Worm (Caenorhabditis elegans) whole organism, L4 larva: ENCODE data around the gene K01A11.3.

Source experiments
- F10B5.3 ChIP-seq: sonication (generic microtip); optimal IDR thresholded peaks from 2 replicates; lab custom pipeline; 2016; ENCODE audit warnings: mild to moderate bottlenecking, missing genetic modification characterization, missing compliant biosample characterization
- F44E2.7 ChIP-seq: fragments of 200-800 bp; sonication (Bioruptor generic); IDR thresholded peaks from 2 replicates; pipeline ENCODE4 v2.1.2; 2022; ENCODE audit warnings: missing genetic modification characterization, missing compliant biosample characterization
- F49E8.2 ChIP-seq: sonication (generic microtip); optimal IDR thresholded peaks from 2 replicates; lab custom pipeline; 2016; ENCODE audit warnings: missing compliant biosample characterization, mild to moderate bottlenecking, missing genetic modification characterization, borderline replicate concordance
- R02D3.7 ChIP-seq: fragments of 150-350 bp; sonication (generic microtip); optimal IDR thresholded peaks from 3 replicates; lab custom pipeline; 2014; ENCODE audit warnings: missing biosample characterization, missing genetic modification characterization
- Y105C5A.15 ChIP-seq: fragments of 200-800 bp; sonication (Bioruptor generic); IDR thresholded peaks from 2 replicates; pipeline ENCODE4 v1.3.6; 2022; ENCODE audit warnings: missing genetic modification characterization, missing compliant biosample characterization
- aha-1 ChIP-seq: fragments of 150-350 bp; peaks from one replicate; lab custom pipeline; 2014; ENCODE audit warnings: missing biosample characterization, missing genetic modification characterization
- attf-4 ChIP-seq: sonication (generic microtip); optimal IDR thresholded peaks from 3 replicates; lab custom pipeline; 2017; ENCODE audit warnings: missing biosample characterization, missing genetic modification characterization
- ceh-20 ChIP-seq: fragments of 200-800 bp; sonication (Bioruptor generic); IDR thresholded peaks from 2 replicates; pipeline ENCODE4 v1.3.6; 2022; ENCODE audit warnings: missing genetic modification reagents, missing genetic modification characterization, missing compliant biosample characterization
- ceh-32 ChIP-seq: sonication (generic microtip); optimal IDR thresholded peaks from 2 replicates; lab custom pipeline; 2016; ENCODE audit warnings: mild to moderate bottlenecking, missing genetic modification characterization, missing compliant biosample characterization; ENCODE audit not compliant: poor library complexity
- ceh-44 ChIP-seq: fragments of 200-800 bp; sonication (Bioruptor generic); IDR thresholded peaks from 2 replicates; pipeline ENCODE4 v1.3.6; 2022; ENCODE audit warnings: missing genetic modification reagents, missing genetic modification characterization, missing compliant biosample characterization
- ceh-82 ChIP-seq: sonication (generic microtip); optimal IDR thresholded peaks from 2 replicates; lab custom pipeline; 2017; ENCODE audit warnings: missing biosample characterization, missing genetic modification characterization
- ctbp-1 ChIP-seq: fragments of 200-800 bp; sonication (Bioruptor generic); IDR thresholded peaks from 2 replicates; pipeline ENCODE4 v1.3.6; 2022; ENCODE audit warnings: missing genetic modification reagents, missing genetic modification characterization, missing compliant biosample characterization
- daf-19 ChIP-seq: fragments of 200-800 bp; sonication (Bioruptor generic); conservative IDR thresholded peaks from 2 replicates; pipeline ENCODE4 v1.3.6; 2022; ENCODE audit warnings: missing genetic modification characterization, missing compliant biosample characterization
- dmd-6 ChIP-seq: fragments of 200-800 bp; sonication (Bioruptor generic); IDR thresholded peaks from 2 replicates; pipeline ENCODE4 v1.3.6; 2022; ENCODE audit warnings: missing genetic modification reagents, missing genetic modification characterization, missing compliant biosample characterization
- dmd-8 ChIP-seq: fragments of 200-800 bp; sonication (Bioruptor generic); IDR thresholded peaks from 2 replicates; pipeline ENCODE4 v1.3.6; 2022; ENCODE audit warnings: missing genetic modification characterization, missing compliant biosample characterization
- dpl-1 ChIP-seq: fragments of 150-350 bp; optimal IDR thresholded peaks from 2 replicates; lab custom pipeline; 2014; ENCODE audit warnings: missing biosample characterization, missing genetic modification reagents, missing genetic modification characterization
- egl-27 ChIP-seq: sonication (generic microtip); optimal IDR thresholded peaks from 3 replicates; lab custom pipeline; 2017; ENCODE audit warnings: missing biosample characterization, missing genetic modification reagents, missing genetic modification characterization
- fkh-10 ChIP-seq: fragments of 150-350 bp; optimal IDR thresholded peaks from 2 replicates; lab custom pipeline; 2014; ENCODE audit warnings: missing biosample characterization, missing genetic modification reagents, missing genetic modification characterization
- fos-1 ChIP-seq: fragments of 150-350 bp; optimal IDR thresholded peaks from 2 replicates; lab custom pipeline; 2014; ENCODE audit warnings: missing biosample characterization, missing genetic modification characterization
- gei-8 ChIP-seq: fragments of 200-800 bp; sonication (Bioruptor generic); optimal IDR thresholded peaks from 2 replicates; lab custom pipeline; 2018; ENCODE audit warnings: mild to moderate bottlenecking, missing genetic modification characterization, missing compliant biosample characterization
- hlh-30 ChIP-seq: sonication (generic microtip); optimal IDR thresholded peaks from 2 replicates; lab custom pipeline; 2017; ENCODE audit warnings: antibody characterized with exemption, mild to moderate bottlenecking, missing genetic modification characterization, missing compliant biosample characterization; ENCODE audit not compliant: insufficient read depth
- lin-1 ChIP-seq: fragments of 200-800 bp; sonication (Bioruptor generic); IDR thresholded peaks from 2 replicates; pipeline ENCODE4 v1.3.6; 2022; ENCODE audit warnings: missing genetic modification reagents, missing genetic modification characterization, missing compliant biosample characterization
- lin-13 ChIP-seq: fragments of 150-350 bp; optimal IDR thresholded peaks from 2 replicates; lab custom pipeline; 2014; ENCODE audit warnings: missing biosample characterization, missing genetic modification reagents, missing genetic modification characterization
- lin-15B ChIP-seq: fragments of 150-350 bp; sonication (generic microtip); optimal IDR thresholded peaks from 3 replicates; lab custom pipeline; 2014; ENCODE audit warnings: missing biosample characterization, missing genetic modification characterization
- lin-29 ChIP-seq: fragments of 200-800 bp; sonication (Bioruptor generic); IDR thresholded peaks from 2 replicates; pipeline ENCODE4 v1.3.6; 2022; ENCODE audit warnings: missing genetic modification reagents, missing genetic modification characterization, missing compliant biosample characterization
- lin-38 ChIP-seq: fragments of 200-800 bp; sonication (Bioruptor generic); IDR thresholded peaks from 2 replicates; pipeline ENCODE4 v1.3.6; 2022; ENCODE audit warnings: missing genetic modification reagents, missing genetic modification characterization, missing compliant biosample characterization
- lin-39 ChIP-seq: fragments of 150-350 bp; optimal IDR thresholded peaks from 2 replicates; lab custom pipeline; 2014; ENCODE audit warnings: missing biosample characterization, missing genetic modification reagents, missing genetic modification characterization
- lir-3 ChIP-seq: sonication (generic microtip); optimal IDR thresholded peaks from 2 replicates; lab custom pipeline; 2016; ENCODE audit warnings: mild to moderate bottlenecking, missing genetic modification characterization, missing compliant biosample characterization
- lsy-2 ChIP-seq, 2 experiments: fragments of 150-350 bp in 1 of 2; sonication (generic microtip) in 1 of 2; optimal IDR thresholded peaks; 2 replicates each; lab custom pipeline; 2014 to 2017; ENCODE audit warnings: missing biosample characterization in 2 of 2, missing genetic modification characterization in 2 of 2
- mdl-1 ChIP-seq, 2 experiments: fragments of 150-350 bp in 1 of 2; sonication (generic microtip) in 1 of 2; optimal IDR thresholded peaks; 2 replicates each; lab custom pipeline; 2014 to 2017; ENCODE audit warnings: missing biosample characterization in 2 of 2, missing genetic modification characterization in 2 of 2
- mep-1 ChIP-seq: fragments of 150-350 bp; sonication (generic microtip); optimal IDR thresholded peaks from 3 replicates; lab custom pipeline; 2014; ENCODE audit warnings: missing biosample characterization, missing genetic modification characterization
- mes-2 ChIP-seq: sonication (generic microtip); optimal IDR thresholded peaks from 2 replicates; lab custom pipeline; 2016; ENCODE audit warnings: missing genotype, mild to moderate bottlenecking, missing genetic modification characterization, missing compliant biosample characterization; ENCODE audit not compliant: poor library complexity, severe bottlenecking
- nhr-25 ChIP-seq: sonication (generic microtip); optimal IDR thresholded peaks from 2 replicates; lab custom pipeline; 2017; ENCODE audit warnings: missing genetic modification characterization, mild to moderate bottlenecking, missing compliant biosample characterization, antibody characterized with exemption, moderate library complexity, borderline replicate concordance; ENCODE audit not compliant: insufficient read depth
- nhr-48 ChIP-seq: sonication (generic microtip); optimal IDR thresholded peaks from 2 replicates; lab custom pipeline; 2016; ENCODE audit warnings: mild to moderate bottlenecking, missing genetic modification characterization, missing compliant biosample characterization
- sdz-12 ChIP-seq: fragments of 200-800 bp; sonication (Bioruptor generic); optimal IDR thresholded peaks from 2 replicates; lab custom pipeline; 2018; ENCODE audit warnings: mild to moderate bottlenecking, missing genetic modification characterization, missing compliant biosample characterization
- set-16 ChIP-seq: fragments of 200-800 bp; sonication (Bioruptor generic); IDR thresholded peaks from 2 replicates; pipeline ENCODE4 v1.3.6; 2022; ENCODE audit warnings: missing genetic modification reagents, missing genetic modification characterization, missing compliant biosample characterization
- skn-1 ChIP-seq: fragments of 150-350 bp; optimal IDR thresholded peaks from 2 replicates; lab custom pipeline; 2014; ENCODE audit warnings: missing biosample characterization, missing genetic modification characterization
- snpc-4 ChIP-seq: fragments of 150-350 bp; optimal IDR thresholded peaks from 2 replicates; lab custom pipeline; 2014; ENCODE audit warnings: missing biosample characterization, missing genetic modification characterization
- spr-1 ChIP-seq: sonication (generic microtip); optimal IDR thresholded peaks from 2 replicates; lab custom pipeline; 2016; ENCODE audit warnings: mild to moderate bottlenecking, missing genetic modification characterization, missing compliant biosample characterization
- spr-3 ChIP-seq: fragments of 200-800 bp; sonication (Bioruptor generic); optimal IDR thresholded peaks from 2 replicates; lab custom pipeline; 2018; ENCODE audit warnings: mild to moderate bottlenecking, missing genetic modification characterization, missing compliant biosample characterization
- zag-1 ChIP-seq: fragments of 150-350 bp; optimal IDR thresholded peaks from 2 replicates; lab custom pipeline; 2014; ENCODE audit warnings: missing biosample characterization, missing genetic modification characterization
- zfp-3 ChIP-seq: fragments of 200-800 bp; sonication (Bioruptor generic); conservative IDR thresholded peaks from 2 replicates; pipeline ENCODE4 v1.3.6; 2022; ENCODE audit warnings: missing genetic modification reagents, missing genetic modification characterization, missing compliant biosample characterization

The K01A11.3 gene

ce11 chrIII:3426741-3427140 is 25.7 kb downstream of the K01A11.3 start (continued):
- no peak for TF ChIP-seq Y105C5A.15 (GFP tag; lab: Robert Waterston, UW)
- no peak for TF ChIP-seq ceh-82 (tag; lab: Kevin White, UChicago)
- no peak for TF ChIP-seq nhr-48 (tag; lab: Kevin White, UChicago)
- TF ChIP-seq skn-1 (tag; lab: Kevin White, UChicago): no peak
- TF ChIP-seq nhr-25 (tag; lab: Kevin White, UChicago): no peak
- TF ChIP-seq aha-1 (tag; lab: Kevin White, UChicago): no peak
- no peak for TF ChIP-seq lin-13 (GFP tag; lab: Kevin White, UChicago)
- no peak for TF ChIP-seq snpc-4 (tag; lab: Kevin White, UChicago)
- TF ChIP-seq hlh-30 (tag; lab: Kevin White, UChicago): no peak
- no peak for TF ChIP-seq egl-27 (tag; lab: Kevin White, UChicago)
- no peak for TF ChIP-seq mes-2 (tag; lab: Kevin White, UChicago)

ce11 chrIII:3425438-3425837 is 27.0 kb downstream of the K01A11.3 start, which contains the start of gene metl-18:
TSS of gene metl-18 (plus strand) at chrIII:3425738.
- TF ChIP-seq lin-15B (tag; lab: Kevin White, UChicago) (no peak), aha-1 (tag; lab: Kevin White, UChicago) (no peak)

- no peak for TF ChIP-seq lin-39 (tag; lab: Kevin White, UChicago)
- peak; percentile 42 for TF ChIP-seq mes-2 (tag; lab: Kevin White, UChicago)
- no peak for TF ChIP-seq ctbp-1
- no peak for TF ChIP-seq ceh-32 (tag; lab: Kevin White, UChicago)
- TF ChIP-seq F10B5.3 (tag; lab: Kevin White, UChicago): no peak
- no peak for TF ChIP-seq dmd-8 (GFP tag; lab: Robert Waterston, UW)
- TF ChIP-seq, all 104 proteins: peak for 1
Observed at ce11 chrIII:3423924-3424323, 28.5 kb downstream of the K01A11.3 start.

- TF ChIP-seq spr-1 (tag; lab: Kevin White, UChicago) (no peak), nhr-25 (tag; lab: Kevin White, UChicago) (no peak), dpl-1 (GFP tag; lab: Kevin White, UChicago) (no peak), skn-1 (tag; lab: Kevin White, UChicago) (no peak), spr-3 (GFP tag; lab: Kevin White, UChicago) (no peak), lir-3 (tag; lab: Kevin White, UChicago) (no peak), gei-8 (GFP tag; lab: Kevin White, UChicago) (no peak), lin-1 (GFP tag; lab: Robert Waterston, UW) (no peak), set-16 (no peak), ceh-44 (no peak), fkh-10 (GFP tag; lab: Kevin White, UChicago) (no peak), fos-1 (tag; lab: Kevin White, UChicago) (no peak), ceh-82 (tag; lab: Kevin White, UChicago) (no peak), zag-1 (tag; lab: Kevin White, UChicago) (no peak), mep-1 (tag; lab: Kevin White, UChicago) (no peak), F44E2.7 (GFP tag; lab: Robert Waterston, UW) (no peak), daf-19 (GFP tag; lab: Robert Waterston, UW) (no peak)
Observed at ce11 chrIII:3418906-3419305, 33.5 kb downstream of the K01A11.3 start.

ce11 chrIII:3417453-3417852 is 35.0 kb downstream of the K01A11.3 start:
- TF ChIP-seq attf-4 (tag; lab: Kevin White, UChicago): no peak
- TF ChIP-seq gei-8 (GFP tag; lab: Kevin White, UChicago): no peak
- TF ChIP-seq lin-13 (GFP tag; lab: Kevin White, UChicago): no peak
- no peak for TF ChIP-seq lin-39 (tag; lab: Kevin White, UChicago)
- no peak for TF ChIP-seq lin-38 (GFP tag; lab: Robert Waterston, UW)
- no peak for TF ChIP-seq mdl-1 (tag; optimal IDR thresholded peaks at IDR 0.05; lab: Kevin White, UChicago)
- no peak for TF ChIP-seq zfp-3
- TF ChIP-seq ceh-44: no peak
- TF ChIP-seq egl-27 (tag; lab: Kevin White, UChicago): no peak
- no peak for TF ChIP-seq F49E8.2
- TF ChIP-seq snpc-4 (tag; lab: Kevin White, UChicago): no peak
- TF ChIP-seq dmd-6 (GFP tag; lab: Robert Waterston, UW): no peak
- TF ChIP-seq sdz-12 (GFP tag; lab: Kevin White, UChicago): no peak
- TF ChIP-seq nhr-48 (tag; lab: Kevin White, UChicago): no peak
- no peak for TF ChIP-seq mes-2 (tag; lab: Kevin White, UChicago)
- no peak for TF ChIP-seq lsy-2 (tag; optimal IDR thresholded peaks at IDR 0.05; lab: Kevin White, UChicago)
- TF ChIP-seq lin-29: no peak
- no peak for TF ChIP-seq ceh-20 (GFP tag; lab: Robert Waterston, UW)
- no peak for TF ChIP-seq R02D3.7 (tag; lab: Kevin White, UChicago)
- TF ChIP-seq fkh-10 (GFP tag; lab: Kevin White, UChicago): no peak
